Fruit fly (Drosophila melanogaster): ENCODE results near the gene Naxe.

dm6 chrX:10082950-10083253 lies 3.1 kb downstream of the Naxe start, which contains the start of gene CG2972:
- TF ChIP-seq CG5204 (GFP tag; optimal IDR thresholded peaks at IDR 0.05) (no peak), CG11617 (GFP tag; optimal IDR thresholded peaks at IDR 0.05) (no peak), CG1620 (GFP tag; optimal IDR thresholded peaks at IDR 0.05) (no peak), toe (GFP tag; optimal IDR thresholded peaks at IDR 0.05) (no peak), CG14711 (tag; optimal IDR thresholded peaks at IDR 0.05) (no peak), CG12768 (GFP tag; optimal IDR thresholded peaks at IDR 0.05) (no peak), kay (GFP tag; ENCODE audit: borderline replicate concordance) (no peak), Crg-1 (GFP tag; optimal IDR thresholded peaks at IDR 0.05) (no peak)
